Fruit fly (Drosophila melanogaster) whole organism, wandering third instar larva: Measurements from ENCODE around the gene Sugb.
A peak's percentile ranks its signal among the peaks of the same experiment; 100 is the strongest.

Source experiments
- Abd-B ChIP-seq: fragments of >200 bp; optimal IDR thresholded peaks from 2 replicates; lab custom pipeline; 2017; ENCODE audit warnings: missing biosample characterization, missing genetic modification characterization
- CG32264 ChIP-seq: fragments of 200-800 bp; sonication (Bioruptor generic); optimal IDR thresholded peaks from 2 replicates; lab custom pipeline; 2016; ENCODE audit warnings: missing biosample characterization, missing genetic modification characterization
- CG9705 ChIP-seq: fragments of 200-800 bp; sonication (Bioruptor generic); optimal IDR thresholded peaks from 2 replicates; lab custom pipeline; 2018; ENCODE audit warnings: missing biosample characterization, mild to moderate bottlenecking, missing genetic modification characterization
- CrebA ChIP-seq: fragments of 200-800 bp; sonication (Bioruptor generic); optimal IDR thresholded peaks from 2 replicates; lab custom pipeline; 2016; ENCODE audit warnings: missing biosample characterization, mild to moderate bottlenecking, missing genetic modification characterization, borderline replicate concordance
- Dfd ChIP-seq: fragments of >200 bp; optimal IDR thresholded peaks from 2 replicates; lab custom pipeline; 2017; ENCODE audit warnings: missing biosample characterization, missing genetic modification characterization
- Dif ChIP-seq: fragments of 200-275, 200-300 bp; sonication (Bioruptor generic); optimal IDR thresholded peaks from 2 replicates; lab custom pipeline; 2018; ENCODE audit warnings: missing biosample characterization, missing genetic modification characterization; ENCODE audit not compliant: partially characterized antibody
- GATAd ChIP-seq: sonication (Bioruptor generic); optimal IDR thresholded peaks from 2 replicates; lab custom pipeline; 2016; ENCODE audit warnings: missing biosample characterization, missing genetic modification characterization
- HLH106 ChIP-seq: fragments of 200-800 bp; optimal IDR thresholded peaks from 3 replicates; lab custom pipeline; 2019; ENCODE audit warnings: missing biosample characterization, mild to moderate bottlenecking, missing genetic modification characterization, moderate library complexity
- Hr78 ChIP-seq: fragments of >200 bp; optimal IDR thresholded peaks from 2 replicates; lab custom pipeline; 2017; ENCODE audit warnings: missing biosample characterization, missing genetic modification characterization
- Hr83 ChIP-seq: fragments of 200-300 bp; sonication (Bioruptor generic); optimal IDR thresholded peaks from 2 replicates; lab custom pipeline; 2016; ENCODE audit warnings: missing biosample characterization, mild to moderate bottlenecking, missing genetic modification characterization, moderate library complexity; ENCODE audit not compliant: poor library complexity, severe bottlenecking
- Mio ChIP-seq: sonication (Bioruptor generic); optimal IDR thresholded peaks from 2 replicates; lab custom pipeline; 2016; ENCODE audit warnings: missing biosample characterization, missing genetic modification characterization
- Myc ChIP-seq: fragments of >200 bp; optimal IDR thresholded peaks from 2 replicates; lab custom pipeline; 2017
- N ChIP-seq: fragments of >200 bp; optimal IDR thresholded peaks from 2 replicates; lab custom pipeline; 2018; ENCODE audit warnings: missing biosample characterization, missing external identifiers, missing genetic modification characterization
- OdsH ChIP-seq: fragments of 200-800 bp; sonication (Bioruptor generic); optimal IDR thresholded peaks from 2 replicates; lab custom pipeline; 2016; ENCODE audit warnings: missing biosample characterization, mild to moderate bottlenecking, missing genetic modification characterization
- Rel ChIP-seq, 2 experiments: fragments of 200-800 bp; sonication (Bioruptor generic) in 1 of 2; optimal IDR thresholded peaks; 2 replicates in 1 of 2; 3 replicates in 1 of 2; lab custom pipeline; 2016 to 2019; ENCODE audit warnings: mild to moderate bottlenecking in 2 of 2, missing biosample characterization in 2 of 2, missing genetic modification characterization in 2 of 2, moderate library complexity in 1 of 2
- Vsx2 ChIP-seq: fragments of 200-300, 225-300 bp; sonication (Bioruptor generic); optimal IDR thresholded peaks from 2 replicates; lab custom pipeline; 2018; ENCODE audit warnings: missing biosample characterization, missing genetic modification characterization; ENCODE audit not compliant: partially characterized antibody
- br ChIP-seq: fragments of 200-800 bp; sonication (Bioruptor generic); optimal IDR thresholded peaks from 2 replicates; lab custom pipeline; 2016; ENCODE audit warnings: missing biosample characterization, missing genetic modification characterization
- brk ChIP-seq: fragments of 200-800 bp; sonication (Bioruptor generic); optimal IDR thresholded peaks from 2 replicates; lab custom pipeline; 2016; ENCODE audit warnings: missing biosample characterization, mild to moderate bottlenecking, missing genetic modification characterization
- dl ChIP-seq, 2 experiments: fragments of 175-275, 200-275 bp in 1 of 2; fragments of 200-275 bp in 1 of 2; sonication (Bioruptor generic); optimal IDR thresholded peaks; lab custom pipeline; 2018; ENCODE audit warnings: mild to moderate bottlenecking in 2 of 2, missing biosample characterization in 2 of 2, missing genetic modification characterization in 2 of 2, moderate library complexity in 2 of 2; ENCODE audit not compliant: partially characterized antibody in 2 of 2, insufficient read depth in 1 of 2
- ey ChIP-seq: fragments of 200-800 bp; sonication (Bioruptor generic); optimal IDR thresholded peaks from 2 replicates; lab custom pipeline; 2016; ENCODE audit warnings: missing biosample characterization, missing genetic modification characterization
- foxo ChIP-seq, 2 experiments: fragments of 200-800 bp; sonication (Bioruptor generic); optimal IDR thresholded peaks; 2 replicates in 1 of 2; 3 replicates in 1 of 2; lab custom pipeline; 2016 to 2017; ENCODE audit warnings: missing biosample characterization in 2 of 2, missing genetic modification characterization in 2 of 2
- fru ChIP-seq: fragments of 200-800 bp; sonication (Bioruptor generic); optimal IDR thresholded peaks from 3 replicates; lab custom pipeline; 2016; ENCODE audit warnings: missing biosample characterization, mild to moderate bottlenecking, missing genetic modification characterization
- h ChIP-seq: fragments of 200-800 bp; sonication (Bioruptor generic); optimal IDR thresholded peaks from 3 replicates; lab custom pipeline; 2016; ENCODE audit warnings: missing biosample characterization, mild to moderate bottlenecking, missing genetic modification characterization
- jim ChIP-seq: fragments of 175-275, 200-325 bp; sonication (Bioruptor generic); optimal IDR thresholded peaks from 2 replicates; lab custom pipeline; 2016; ENCODE audit warnings: missing biosample characterization, mild to moderate bottlenecking, missing genetic modification characterization
- psq ChIP-seq: fragments of 200-800 bp; sonication (Bioruptor generic); optimal IDR thresholded peaks from 3 replicates; lab custom pipeline; 2017; ENCODE audit warnings: missing biosample characterization, mild to moderate bottlenecking, missing genetic modification characterization, moderate library complexity
- sage ChIP-seq: fragments of 200-800 bp; sonication (Bioruptor generic); optimal IDR thresholded peaks from 2 replicates; lab custom pipeline; 2016; ENCODE audit warnings: missing biosample characterization, mild to moderate bottlenecking, missing genetic modification characterization
- sv ChIP-seq: fragments of 200-800 bp; sonication (Bioruptor generic); optimal IDR thresholded peaks from 3 replicates; lab custom pipeline; 2016; ENCODE audit warnings: missing biosample characterization, missing genetic modification characterization
- tai ChIP-seq: sonication (Bioruptor generic); optimal IDR thresholded peaks from 2 replicates; lab custom pipeline; 2016; ENCODE audit warnings: missing biosample characterization, missing genetic modification characterization
- usp ChIP-seq: fragments of >200 bp; optimal IDR thresholded peaks from 2 replicates; lab custom pipeline; 2017; ENCODE audit warnings: missing biosample characterization, missing genetic modification characterization
- woc ChIP-seq: sonication (Bioruptor generic); optimal IDR thresholded peaks from 2 replicates; lab custom pipeline; 2016; ENCODE audit warnings: missing biosample characterization, mild to moderate bottlenecking, missing genetic modification characterization

The Sugb gene

dm6 chr3L:11715187-11715586 lies 31.4 kb downstream of the Sugb start, which contains the start of gene CG14132:
Gene CG14132 (minus strand): TSS chr3L:11715285.
- TF ChIP-seq dl (GFP tag; optimal IDR thresholded peaks at IDR 0.05; lab: Kevin White, UChicago; ENCODE audit: insufficient read depth in 1 of 2, partially characterized antibody in 2 of 2) (peak; percentile 11 to 34), h (GFP tag; lab: Kevin White, UChicago) (no peak), Dfd (GFP tag; lab: Kevin White, UChicago) (no peak), Vsx2 (GFP tag; lab: Kevin White, UChicago) (no peak), Rel (GFP tag; optimal IDR thresholded peaks at IDR 0.05; lab: Kevin White, UChicago) (no peak), Rel (tag; optimal IDR thresholded peaks at IDR 0.05; lab: Kevin White, UChicago) (peak; percentile 3), fru (peak; percentile 2), Dif (GFP tag; lab: Kevin White, UChicago) (peak; percentile 66), OdsH (GFP tag; lab: Kevin White, UChicago) (no peak)

- TF ChIP-seq Dfd (GFP tag; lab: Kevin White, UChicago): peak; percentile 56
- TF ChIP-seq HLH106 (tag; lab: Kevin White, UChicago): no peak
These were observed 32.6 kb downstream of the Sugb start for dm6 chr3L:11716347-11716746.

dm6 chr3L:11716899-11717298 lies 33.1 kb downstream of the Sugb start:
- TF ChIP-seq dl (GFP tag; optimal IDR thresholded peaks at IDR 0.05; lab: Kevin White, UChicago; ENCODE audit: insufficient read depth in 1 of 2, partially characterized antibody in 2 of 2) (peak in 1 of 2 experiments; percentile 15), h (GFP tag; lab: Kevin White, UChicago) (peak; percentile 37), CG9705 (GFP tag; lab: Kevin White, UChicago) (no peak)
- TF ChIP-seq, all 38 proteins: peak for 2

DNA sequence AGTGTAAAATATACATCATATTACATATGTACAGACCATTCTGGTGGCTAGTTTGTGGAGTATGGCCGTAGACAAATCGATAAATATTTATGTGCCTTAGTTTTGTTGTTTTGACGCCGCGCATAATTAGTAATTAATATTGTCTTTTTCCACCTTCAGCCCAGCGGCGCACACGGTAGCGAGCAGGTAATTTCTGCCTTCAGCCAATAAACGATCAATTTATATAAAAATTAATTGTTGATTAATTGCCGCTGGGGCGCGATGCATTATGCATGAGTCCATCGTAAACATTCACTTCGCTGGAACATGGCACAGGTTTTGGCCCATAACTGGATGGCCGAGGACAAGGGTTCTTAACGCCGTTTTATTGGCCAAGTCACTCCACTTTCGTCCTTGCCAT lies 33.5 kb downstream of the Sugb start:
- TF ChIP-seq fru (no peak), usp (GFP tag; lab: Kevin White, UChicago) (no peak), Dfd (GFP tag; lab: Kevin White, UChicago) (no peak), tai (no peak), dl (GFP tag; optimal IDR thresholded peaks at IDR 0.05; lab: Kevin White, UChicago; ENCODE audit: insufficient read depth in 1 of 2, partially characterized antibody in 2 of 2) (no peak), sv (GFP tag; lab: Kevin White, UChicago) (no peak), sage (GFP tag; lab: Kevin White, UChicago) (no peak), Rel (GFP tag; optimal IDR thresholded peaks at IDR 0.05; lab: Kevin White, UChicago) (no peak), Rel (tag; optimal IDR thresholded peaks at IDR 0.05; lab: Kevin White, UChicago) (no peak)
- TF ChIP-seq, all 38 proteins: peak for 0

dm6 chr3L:11717993-11718392 lies 34.2 kb downstream of the Sugb start:
- TF ChIP-seq ey (GFP tag; lab: Kevin White, UChicago) (no peak), Myc (lab: Kevin White, UChicago) (no peak), N (GFP tag; lab: Kevin White, UChicago) (no peak), Hr83 (no peak), psq (GFP tag; lab: Kevin White, UChicago) (no peak), GATAd (GFP tag; lab: Kevin White, UChicago) (no peak), br (GFP tag; lab: Kevin White, UChicago) (no peak), CG32264 (GFP tag; lab: Kevin White, UChicago) (no peak), foxo (GFP tag; optimal IDR thresholded peaks at IDR 0.05; lab: Kevin White, UChicago) (no peak), jim (GFP tag; lab: Kevin White, UChicago) (no peak), CrebA (GFP tag; lab: Kevin White, UChicago) (no peak)

DNA sequence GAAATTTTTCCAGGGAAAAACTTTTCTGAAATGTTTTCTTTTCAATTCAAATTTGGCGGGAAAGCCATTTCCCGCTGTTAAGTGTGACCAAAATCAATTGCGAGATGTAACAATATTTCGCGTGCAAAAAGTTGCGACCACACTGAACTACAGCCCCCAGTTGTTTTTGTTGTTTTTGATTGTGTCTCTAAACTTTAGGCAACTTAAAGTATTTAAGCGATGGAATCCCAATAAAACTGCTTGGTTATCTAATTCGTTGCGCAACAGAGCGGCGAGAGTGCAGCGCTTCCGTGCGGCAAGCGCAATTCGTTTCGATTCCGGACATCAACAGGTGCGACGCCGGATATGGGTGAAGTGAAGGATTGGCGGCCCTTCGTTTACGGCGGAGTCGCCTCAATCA lies 37.0 kb downstream of the Sugb start, which contains the start of gene Bmcp:
Gene Bmcp (plus strand): TSS at position 155 of the 400 bp plus-strand sequence.
- TF ChIP-seq Myc (lab: Kevin White, UChicago) (no peak), tai (no peak), br (GFP tag; lab: Kevin White, UChicago) (no peak), N (GFP tag; lab: Kevin White, UChicago) (no peak), dl (GFP tag; optimal IDR thresholded peaks at IDR 0.05; lab: Kevin White, UChicago; ENCODE audit: insufficient read depth in 1 of 2, partially characterized antibody in 2 of 2) (no peak), CG9705 (GFP tag; lab: Kevin White, UChicago) (no peak), CG32264 (GFP tag; lab: Kevin White, UChicago) (no peak), Mio (GFP tag; lab: Kevin White, UChicago) (no peak), fru (no peak), OdsH (GFP tag; lab: Kevin White, UChicago) (no peak), foxo (GFP tag; optimal IDR thresholded peaks at IDR 0.05; lab: Kevin White, UChicago) (no peak), Dfd (GFP tag; lab: Kevin White, UChicago) (no peak), woc (GFP tag; lab: Kevin White, UChicago) (no peak), Hr83 (no peak), Vsx2 (GFP tag; lab: Kevin White, UChicago) (no peak), Abd-B (GFP tag; lab: Kevin White, UChicago) (no peak), brk (no peak), Rel (GFP tag; optimal IDR thresholded peaks at IDR 0.05; lab: Kevin White, UChicago) (no peak), Rel (tag; optimal IDR thresholded peaks at IDR 0.05; lab: Kevin White, UChicago) (no peak), Hr78 (GFP tag; lab: Kevin White, UChicago) (no peak)
